Worm (Caenorhabditis elegans): Measurements from ENCODE around the gene srab-12.

- no peak for TF ChIP-seq hmg-11 (tag; optimal IDR thresholded peaks at IDR 0.05)
- TF ChIP-seq egl-27 (tag; optimal IDR thresholded peaks at IDR 0.05) = no peak
- no peak for TF ChIP-seq zag-1 (tag; optimal IDR thresholded peaks at IDR 0.05)
- no peak for TF ChIP-seq ama-1 (optimal IDR thresholded peaks at IDR 0.05)
Measured at ce11 chrV:17767249-17767648, 16.2 kb downstream of the srab-12 start, which contains the start of gene srh-284.
